Worm (Caenorhabditis elegans) whole organism, late embryonic: ENCODE data around the gene D1086.18.

Experiments
- F13H6.1 ChIP-seq: sonication (generic microtip); optimal IDR thresholded peaks from 2 replicates; lab custom pipeline; 2016; ENCODE audit warnings: missing genetic modification characterization, missing compliant biosample characterization
- K02D7.2 ChIP-seq: sonication (generic microtip); optimal IDR thresholded peaks from 2 replicates; lab custom pipeline; 2017; ENCODE audit warnings: mild to moderate bottlenecking, missing genetic modification characterization, missing compliant biosample characterization
- K09A11.1 ChIP-seq: sonication (generic microtip); optimal IDR thresholded peaks from 2 replicates; lab custom pipeline; 2017; ENCODE audit warnings: antibody characterized with exemption, mild to moderate bottlenecking, missing genetic modification characterization, missing compliant biosample characterization; ENCODE audit not compliant: insufficient read depth
- T23F11.4 ChIP-seq: fragments of 200-800 bp; sonication (Bioruptor generic); optimal IDR thresholded peaks from 2 replicates; lab custom pipeline; 2018; ENCODE audit warnings: mild to moderate bottlenecking, missing genetic modification characterization, missing compliant biosample characterization
- Y22D7AL.16 ChIP-seq: sonication (generic microtip); optimal IDR thresholded peaks from 2 replicates; lab custom pipeline; 2016; ENCODE audit warnings: missing genetic modification characterization, missing compliant biosample characterization
- ama-1 ChIP-seq: fragments of 150-350 bp; optimal IDR thresholded peaks from 2 replicates; lab custom pipeline; 2014
- ceh-14 ChIP-seq: sonication (generic microtip); optimal IDR thresholded peaks from 2 replicates; lab custom pipeline; 2016; ENCODE audit warnings: missing genotype, missing genetic modification characterization, missing compliant biosample characterization
- ceh-19 ChIP-seq: fragments of 200-800 bp; sonication (Bioruptor generic); optimal IDR thresholded peaks from 2 replicates; lab custom pipeline; 2018; ENCODE audit warnings: mild to moderate bottlenecking, missing genetic modification characterization, missing compliant biosample characterization
- ceh-22 ChIP-seq: sonication (generic microtip); optimal IDR thresholded peaks from 2 replicates; lab custom pipeline; 2017; ENCODE audit warnings: missing biosample characterization, missing genetic modification characterization
- ceh-24 ChIP-seq: sonication (generic microtip); optimal IDR thresholded peaks from 2 replicates; lab custom pipeline; 2016; ENCODE audit warnings: mild to moderate bottlenecking, missing genetic modification characterization, missing compliant biosample characterization
- ceh-31 ChIP-seq: sonication (generic microtip); optimal IDR thresholded peaks from 2 replicates; lab custom pipeline; 2016; ENCODE audit warnings: missing genetic modification characterization, missing compliant biosample characterization
- ceh-34 ChIP-seq: sonication (generic microtip); optimal IDR thresholded peaks from 2 replicates; lab custom pipeline; 2016; ENCODE audit warnings: mild to moderate bottlenecking, missing genetic modification characterization, missing compliant biosample characterization
- ceh-6 ChIP-seq: fragments of 200-800 bp; sonication (Bioruptor generic); optimal IDR thresholded peaks from 2 replicates; lab custom pipeline; 2018; ENCODE audit warnings: mild to moderate bottlenecking, missing genetic modification characterization, missing compliant biosample characterization
- ceh-9 ChIP-seq: sonication (generic microtip); optimal IDR thresholded peaks from 2 replicates; lab custom pipeline; 2016; ENCODE audit warnings: mild to moderate bottlenecking, missing genetic modification characterization, inconsistent platforms, missing compliant biosample characterization
- che-1 ChIP-seq: sonication (generic microtip); optimal IDR thresholded peaks from 2 replicates; lab custom pipeline; 2016; ENCODE audit warnings: mild to moderate bottlenecking, missing genetic modification characterization, missing compliant biosample characterization
- dmd-4 ChIP-seq: sonication (generic microtip); optimal IDR thresholded peaks from 2 replicates; lab custom pipeline; 2016; ENCODE audit warnings: borderline replicate concordance, missing genetic modification characterization, missing compliant biosample characterization
- dve-1 ChIP-seq: sonication (generic microtip); optimal IDR thresholded peaks from 2 replicates; lab custom pipeline; 2017; ENCODE audit warnings: antibody characterized with exemption, mild to moderate bottlenecking, missing genetic modification characterization, missing compliant biosample characterization
- elt-2 ChIP-seq: sonication (generic microtip); optimal IDR thresholded peaks from 2 replicates; lab custom pipeline; 2016; ENCODE audit warnings: missing genetic modification reagents, missing genetic modification characterization, missing compliant biosample characterization
- elt-4 ChIP-seq: sonication (generic microtip); optimal IDR thresholded peaks from 2 replicates; lab custom pipeline; 2016; ENCODE audit warnings: missing genetic modification characterization, missing compliant biosample characterization
- ets-4 ChIP-seq: sonication (generic microtip); optimal IDR thresholded peaks from 2 replicates; lab custom pipeline; 2016; ENCODE audit warnings: missing genetic modification characterization, missing compliant biosample characterization
- fkh-10 ChIP-seq: fragments of 150-350 bp; optimal IDR thresholded peaks from 2 replicates; lab custom pipeline; 2014; ENCODE audit warnings: missing biosample characterization, missing genetic modification reagents, missing genetic modification characterization
- gmeb-2 ChIP-seq: sonication (generic microtip); optimal IDR thresholded peaks from 2 replicates; lab custom pipeline; 2016; ENCODE audit warnings: missing genetic modification characterization, inconsistent platforms, missing compliant biosample characterization
- hlh-13 ChIP-seq: fragments of 200-800 bp; sonication (Bioruptor generic); optimal IDR thresholded peaks from 2 replicates; lab custom pipeline; 2018; ENCODE audit warnings: mild to moderate bottlenecking, missing genetic modification characterization, missing compliant biosample characterization
- lim-6 ChIP-seq: sonication (generic microtip); optimal IDR thresholded peaks from 2 replicates; lab custom pipeline; 2016; ENCODE audit warnings: missing genetic modification characterization, missing compliant biosample characterization
- lin-11 ChIP-seq: fragments of 200-800 bp; sonication (Bioruptor generic); optimal IDR thresholded peaks from 2 replicates; lab custom pipeline; 2018; ENCODE audit warnings: mild to moderate bottlenecking, missing genetic modification characterization, missing compliant biosample characterization
- mec-3 ChIP-seq: sonication (generic microtip); optimal IDR thresholded peaks from 2 replicates; lab custom pipeline; 2016; ENCODE audit warnings: borderline replicate concordance, missing genetic modification characterization, missing compliant biosample characterization
- nhr-232 ChIP-seq: sonication (generic microtip); optimal IDR thresholded peaks from 2 replicates; lab custom pipeline; 2016; ENCODE audit warnings: missing genetic modification characterization, missing compliant biosample characterization
- npax-4 ChIP-seq: sonication (generic microtip); optimal IDR thresholded peaks from 2 replicates; lab custom pipeline; 2016; ENCODE audit warnings: missing genetic modification characterization, missing compliant biosample characterization
- pat-9 ChIP-seq: fragments of 200-800 bp; sonication (Bioruptor generic); optimal IDR thresholded peaks from 2 replicates; lab custom pipeline; 2018; ENCODE audit warnings: mild to moderate bottlenecking, missing genetic modification characterization, moderate library complexity, missing compliant biosample characterization
- pha-2 ChIP-seq: sonication (generic microtip); optimal IDR thresholded peaks from 2 replicates; lab custom pipeline; 2017; ENCODE audit warnings: mild to moderate bottlenecking, missing genetic modification characterization, missing compliant biosample characterization
- pha-4 ChIP-seq: fragments of 150-350 bp; optimal IDR thresholded peaks from 2 replicates; lab custom pipeline; 2018; ENCODE audit warnings: missing biosample characterization, missing genetic modification reagents, missing genetic modification characterization
- pros-1 ChIP-seq: fragments of 150-350 bp; optimal IDR thresholded peaks from 2 replicates; lab custom pipeline; 2014; ENCODE audit warnings: missing biosample characterization, missing genetic modification reagents, missing genetic modification characterization
- ref-2 ChIP-seq: sonication (generic microtip); optimal IDR thresholded peaks from 2 replicates; lab custom pipeline; 2016; ENCODE audit warnings: missing genetic modification characterization, missing compliant biosample characterization
- rnt-1 ChIP-seq: sonication (generic microtip); optimal IDR thresholded peaks from 2 replicates; lab custom pipeline; 2016; ENCODE audit warnings: missing genetic modification characterization, missing compliant biosample characterization
- sdc-2 ChIP-seq: sonication (generic microtip); optimal IDR thresholded peaks from 2 replicates; lab custom pipeline; 2016; ENCODE audit warnings: missing genotype, missing genetic modification characterization, missing compliant biosample characterization
- syd-9 ChIP-seq: sonication (generic microtip); optimal IDR thresholded peaks from 2 replicates; lab custom pipeline; 2016; ENCODE audit warnings: mild to moderate bottlenecking, missing genetic modification characterization, moderate library complexity, missing compliant biosample characterization
- tbx-2 ChIP-seq: sonication (generic microtip); optimal IDR thresholded peaks from 2 replicates; lab custom pipeline; 2016; ENCODE audit warnings: missing genetic modification characterization, missing compliant biosample characterization
- ttx-3 ChIP-seq: sonication (generic microtip); optimal IDR thresholded peaks from 2 replicates; lab custom pipeline; 2016; ENCODE audit warnings: missing genetic modification reagents, missing genetic modification characterization, missing compliant biosample characterization
- unc-42 ChIP-seq: sonication (generic microtip); optimal IDR thresholded peaks from 2 replicates; lab custom pipeline; 2016; ENCODE audit warnings: missing genotype, missing genetic modification characterization, missing compliant biosample characterization
- ztf-16 ChIP-seq: sonication (generic microtip); optimal IDR thresholded peaks from 2 replicates; lab custom pipeline; 2017; ENCODE audit warnings: missing genetic modification characterization, missing compliant biosample characterization

Gene D1086.18

ce11 chrV:14083970-14084369 is 1.7 kb upstream of the D1086.18 start, which contains the start of gene D1086.7:
Gene D1086.7 (plus strand): TSS chrV:14084270.
- TF ChIP-seq lin-11 (tag; lab: Kevin White, UChicago) (no peak), ceh-24 (no peak), pat-9 (no peak), gmeb-2 (no peak), ceh-34 (tag; lab: Kevin White, UChicago) (no peak), ceh-14 (tag; lab: Kevin White, UChicago) (no peak), dve-1 (tag; lab: Kevin White, UChicago) (no peak), nhr-232 (tag; lab: Kevin White, UChicago) (no peak), npax-4 (tag; lab: Kevin White, UChicago) (no peak)

ce11 chrV:14088051-14088450 is 2.4 kb downstream of the D1086.18 start, which contains the start of gene D1086.19:
Gene D1086.19 (plus strand): TSS chrV:14088351.
- TF ChIP-seq unc-42 (no peak), K09A11.1 (tag; lab: Kevin White, UChicago) (no peak), fkh-10 (GFP tag; lab: Kevin White, UChicago) (no peak), lim-6 (tag; lab: Kevin White, UChicago) (no peak), pha-4 (tag; lab: Kevin White, UChicago) (no peak), Y22D7AL.16 (tag; lab: Kevin White, UChicago) (no peak), ceh-19 (no peak), ztf-16 (tag; lab: Kevin White, UChicago) (no peak), ceh-31 (tag; lab: Kevin White, UChicago) (no peak), ttx-3 (tag; lab: Kevin White, UChicago) (no peak)
- TF ChIP-seq, all 69 proteins: peak for 0

- TF ChIP-seq pha-2 (no peak), rnt-1 (tag; lab: Kevin White, UChicago) (no peak), mec-3 (tag; lab: Kevin White, UChicago) (no peak), pros-1 (tag; lab: Kevin White, UChicago) (no peak), elt-4 (no peak), lin-11 (tag; lab: Kevin White, UChicago) (no peak), K02D7.2 (tag; lab: Kevin White, UChicago) (no peak), ceh-22 (no peak), ref-2 (tag; lab: Kevin White, UChicago) (no peak), sdc-2 (no peak), ceh-9 (tag; lab: Kevin White, UChicago) (no peak), ama-1 (lab: Kevin White, UChicago) (no peak), elt-2 (tag; lab: Kevin White, UChicago) (no peak), dve-1 (tag; lab: Kevin White, UChicago) (no peak), che-1 (tag; lab: Kevin White, UChicago) (no peak), pat-9 (no peak), ceh-31 (tag; lab: Kevin White, UChicago) (no peak)
These were observed 4.7 kb downstream of the D1086.18 start, which contains the start of the genes D1086.5 and him-5 for ce11 chrV:14090309-14090967. Gene D1086.5 (minus strand): TSS chrV:14090359. Gene him-5 (plus strand): TSS chrV:14090426.

ce11 chrV:14092403-14092802 is 6.7 kb downstream of the D1086.18 start, which contains the start of gene D1086.3:
Gene D1086.3 (plus strand): TSS chrV:14092792.
- no peak for TF ChIP-seq ceh-19
- TF ChIP-seq ama-1 (lab: Kevin White, UChicago), result peak; percentile 72

ce11 chrV:14093805-14094204 is 8.1 kb downstream of the D1086.18 start, which contains the start of gene D1086.8:
Gene D1086.8 (plus strand): TSS chrV:14094105.
- TF ChIP-seq ets-4 (no peak), syd-9 (tag; lab: Kevin White, UChicago) (no peak), ceh-14 (tag; lab: Kevin White, UChicago) (no peak), ceh-24 (no peak), ceh-9 (tag; lab: Kevin White, UChicago) (no peak), T23F11.4 (GFP tag; lab: Kevin White, UChicago) (no peak), pros-1 (tag; lab: Kevin White, UChicago) (no peak), hlh-13 (GFP tag; lab: Kevin White, UChicago) (no peak), tbx-2 (tag; lab: Kevin White, UChicago) (no peak), F13H6.1 (tag; lab: Kevin White, UChicago) (no peak), ref-2 (tag; lab: Kevin White, UChicago) (no peak), ceh-6 (GFP tag; lab: Kevin White, UChicago) (no peak), dmd-4 (no peak), unc-42 (no peak)
- TF ChIP-seq, all 69 proteins: peak for 0
